Fruit fly (Drosophila melanogaster): ENCODE measurements around the gene Rpn7.
A peak's percentile ranks its signal among the peaks of the same experiment; 100 is the strongest.

The Rpn7 gene

dm6 chr3R:22487037-22487492 is 25.2 kb upstream of the Rpn7 start, which contains the start of gene Pfdn5:
Pfdn5 (plus strand) TSS chr3R:22487039.
- no peak for TF ChIP-seq HLH3B (GFP tag; IDR thresholded peaks at IDR 0.05)
- peak; percentile 99 for TF ChIP-seq CG11560 (tag; IDR thresholded peaks at IDR 0.05)
- TF ChIP-seq CG10147 (GFP tag; optimal IDR thresholded peaks at IDR 0.05), result no peak
- TF ChIP-seq mirr (GFP tag; optimal IDR thresholded peaks at IDR 0.05), result no peak
- 0 out of 2 replicates have a peak, but pooled peaks have one; percentile 37 for TF ChIP-seq rib (GFP tag; IDR thresholded peaks at IDR 0.05)
- no peak for TF ChIP-seq corto (GFP tag; optimal IDR thresholded peaks at IDR 0.05)
- TF ChIP-seq Antp (GFP tag; optimal IDR thresholded peaks at IDR 0.05), result peak; percentile 1
- no peak for TF ChIP-seq dati (GFP tag; IDR thresholded peaks at IDR 0.05)
- TF ChIP-seq CoRest (tag; optimal IDR thresholded peaks at IDR 0.05), result no peak
- TF ChIP-seq sim (GFP tag; IDR thresholded peaks at IDR 0.05), result no peak
- TF ChIP-seq dpn (GFP tag; optimal IDR thresholded peaks at IDR 0.05), result peak; percentile 13 to 18
- peak; percentile 70 for TF ChIP-seq knrl (GFP tag; IDR thresholded peaks at IDR 0.05; ENCODE audit: partially characterized antibody)
- TF ChIP-seq esg (GFP tag; conservative IDR thresholded peaks at IDR 0.05), result no peak
- TF ChIP-seq Lhr (GFP tag; optimal IDR thresholded peaks at IDR 0.05), result peak; percentile 9
- TF ChIP-seq Ets97D (GFP tag; optimal IDR thresholded peaks at IDR 0.05), result peak; percentile 78
- no peak for TF ChIP-seq CG11085 (GFP tag; IDR thresholded peaks at IDR 0.05)
- TF ChIP-seq en (GFP tag; optimal IDR thresholded peaks at IDR 0.05), result no peak
- TF ChIP-seq Atf6 (GFP tag; IDR thresholded peaks at IDR 0.05), result no peak
- TF ChIP-seq CG7987 (GFP tag; optimal IDR thresholded peaks at IDR 0.05), result no peak
- peak; percentile 50 for TF ChIP-seq CG10267 (tag; optimal IDR thresholded peaks at IDR 0.05)
- peak; percentile 74 for TF ChIP-seq hbn (GFP tag; IDR thresholded peaks at IDR 0.05; ENCODE audit: partially characterized antibody)
- TF ChIP-seq CG13287 (GFP tag; IDR thresholded peaks at IDR 0.05; ENCODE audit: partially characterized antibody), result peak; percentile 87
- peak; percentile 73 for TF ChIP-seq CG15514 (GFP tag; optimal IDR thresholded peaks at IDR 0.05)
- no peak for TF ChIP-seq zf30C (GFP tag; optimal IDR thresholded peaks at IDR 0.05)
- peak; percentile 98 for TF ChIP-seq CG2116 (GFP tag; optimal IDR thresholded peaks at IDR 0.05)
- TF ChIP-seq C15 (GFP tag; IDR thresholded peaks at IDR 0.05), result no peak
- no peak for TF ChIP-seq org-1 (GFP tag; optimal IDR thresholded peaks at IDR 0.05)
- TF ChIP-seq CG16813 (GFP tag; IDR thresholded peaks at IDR 0.05; ENCODE audit: partially characterized antibody), result peak; percentile 85
- no peak for TF ChIP-seq Dip3 (GFP tag; optimal IDR thresholded peaks at IDR 0.05)
- no peak for TF ChIP-seq CG16815 (GFP tag; optimal IDR thresholded peaks at IDR 0.05)
- TF ChIP-seq E2f2 (GFP tag; IDR thresholded peaks at IDR 0.05), result peak; percentile 96
- TF ChIP-seq insv (GFP tag; optimal IDR thresholded peaks at IDR 0.05), result no peak
- 0 out of 2 replicates have a peak, but pooled peaks have one; percentile 9 for TF ChIP-seq CG10321 (GFP tag; IDR thresholded peaks at IDR 0.05)
- TF ChIP-seq CG15601 (tag; optimal IDR thresholded peaks at IDR 0.05), result peak; percentile 99
- TF ChIP-seq hb (GFP tag; IDR thresholded peaks at IDR 0.05; ENCODE audit: partially characterized antibody), result peak; percentile 86
- TF ChIP-seq CG12155 (GFP tag; optimal IDR thresholded peaks at IDR 0.05), result peak; percentile 8
- no peak for TF ChIP-seq gsb (GFP tag; IDR thresholded peaks at IDR 0.05)
- no peak for TF ChIP-seq usp (GFP tag; optimal IDR thresholded peaks at IDR 0.05)
- no peak for TF ChIP-seq CG7786 (GFP tag; optimal IDR thresholded peaks at IDR 0.05)
- TF ChIP-seq tna (GFP tag; IDR thresholded peaks at IDR 0.05; ENCODE audit: partially characterized antibody), result peak; percentile 87
- TF ChIP-seq stwl (tag; optimal IDR thresholded peaks at IDR 0.05), result peak; percentile 95
- TF ChIP-seq pita (GFP tag; optimal IDR thresholded peaks at IDR 0.05), result no peak
- TF ChIP-seq crp (GFP tag; optimal IDR thresholded peaks at IDR 0.05), result peak in 1 of 2 experiments; percentile 38
- no peak for TF ChIP-seq CG8924 (tag; optimal IDR thresholded peaks at IDR 0.05)
- no peak for TF ChIP-seq CG42726 (GFP tag; IDR thresholded peaks at IDR 0.05; ENCODE audit: partially characterized antibody)
- TF ChIP-seq ara (GFP tag; IDR thresholded peaks at IDR 0.05), result no peak
- no peak for TF ChIP-seq her (GFP tag; optimal IDR thresholded peaks at IDR 0.05)
- TF ChIP-seq NC2β (GFP tag; optimal IDR thresholded peaks at IDR 0.05), result peak; percentile 1
- TF ChIP-seq B-H2 (GFP tag; optimal IDR thresholded peaks at IDR 0.05), result peak; percentile 38
- TF ChIP-seq cwo (GFP tag; optimal IDR thresholded peaks at IDR 0.05), result no peak
